Worm (Caenorhabditis elegans) whole organism, L4 larva: ENCODE measurements around the gene nhx-9.

Source experiments
- F37D6.2 ChIP-seq: sonication (generic microtip); optimal IDR thresholded peaks from 2 replicates; lab custom pipeline; 2016; ENCODE audit warnings: mild to moderate bottlenecking, missing genetic modification characterization, missing compliant biosample characterization
- F49E8.2 ChIP-seq: sonication (generic microtip); optimal IDR thresholded peaks from 2 replicates; lab custom pipeline; 2016; ENCODE audit warnings: missing compliant biosample characterization, mild to moderate bottlenecking, missing genetic modification characterization, borderline replicate concordance
- T26A8.4 ChIP-seq: fragments of 200-800 bp; sonication (Bioruptor generic); IDR thresholded peaks from 2 replicates; pipeline ENCODE4 v1.3.6; 2022; ENCODE audit warnings: missing genetic modification characterization, missing compliant biosample characterization
- Y48G9A.11 ChIP-seq: fragments of 200-800 bp; sonication (Bioruptor generic); IDR thresholded peaks from 2 replicates; pipeline ENCODE4 v1.3.6; 2022; ENCODE audit warnings: missing genetic modification reagents, missing genetic modification characterization, missing compliant biosample characterization
- ZK337.2 ChIP-seq: fragments of 200-800 bp; sonication (Bioruptor generic); IDR thresholded peaks from 2 replicates; pipeline ENCODE4 v1.3.6; 2022; ENCODE audit warnings: missing genetic modification reagents, missing genetic modification characterization, missing compliant biosample characterization
- ZK546.5 ChIP-seq, 2 experiments: sonication (generic microtip); optimal IDR thresholded peaks; 2 replicates each; lab custom pipeline; 2017; ENCODE audit warnings: missing biosample characterization in 2 of 2, missing genetic modification characterization in 2 of 2
- aha-1 ChIP-seq: fragments of 150-350 bp; peaks from one replicate; lab custom pipeline; 2014; ENCODE audit warnings: missing biosample characterization, missing genetic modification characterization
- aly-2 ChIP-seq: sonication (generic microtip); optimal IDR thresholded peaks from 2 replicates; lab custom pipeline; 2018; ENCODE audit warnings: missing biosample characterization, missing genetic modification characterization
- ama-1 ChIP-seq: fragments of 150-350 bp; optimal IDR thresholded peaks from 2 replicates; lab custom pipeline; 2014; ENCODE audit warnings: inconsistent platforms, mixed read lengths
- arid-1 ChIP-seq: fragments of 200-800 bp; sonication (Bioruptor generic); conservative IDR thresholded peaks from 2 replicates; pipeline ENCODE4 v1.3.6; 2022; ENCODE audit warnings: missing genetic modification reagents, missing genetic modification characterization, missing compliant biosample characterization
- ceh-62 ChIP-seq: sonication (generic microtip); optimal IDR thresholded peaks from 2 replicates; lab custom pipeline; 2017; ENCODE audit warnings: missing biosample characterization, missing genetic modification characterization
- ceh-82 ChIP-seq: sonication (generic microtip); optimal IDR thresholded peaks from 2 replicates; lab custom pipeline; 2017; ENCODE audit warnings: missing biosample characterization, missing genetic modification characterization
- ces-1 ChIP-seq: fragments of 150-350 bp; sonication (generic microtip); optimal IDR thresholded peaks from 4 replicates; lab custom pipeline; 2014; ENCODE audit warnings: missing biosample characterization, missing genetic modification reagents, missing genetic modification characterization
- cey-2 ChIP-seq: sonication (generic microtip); optimal IDR thresholded peaks from 3 replicates; lab custom pipeline; 2017; ENCODE audit warnings: missing genetic modification characterization, mild to moderate bottlenecking, missing compliant biosample characterization, antibody characterized with exemption, borderline replicate concordance; ENCODE audit not compliant: insufficient read depth
- ctbp-1 ChIP-seq: fragments of 200-800 bp; sonication (Bioruptor generic); IDR thresholded peaks from 2 replicates; pipeline ENCODE4 v1.3.6; 2022; ENCODE audit warnings: missing genetic modification reagents, missing genetic modification characterization, missing compliant biosample characterization
- daf-16 ChIP-seq, 3 experiments: sonication (generic microtip); optimal IDR thresholded peaks; 2 replicates each; lab custom pipeline; 2016 to 2017; ENCODE audit warnings: missing genetic modification characterization in 3 of 3, missing genetic modification reagents in 3 of 3, mild to moderate bottlenecking in 2 of 3, missing compliant biosample characterization in 2 of 3, missing biosample characterization in 1 of 3, moderate library complexity in 1 of 3
- daf-8 ChIP-seq: fragments of 200-800 bp; sonication (Bioruptor generic); IDR thresholded peaks from 2 replicates; pipeline ENCODE4 v1.3.6; 2022; ENCODE audit warnings: missing genetic modification characterization, missing compliant biosample characterization
- dmd-9 ChIP-seq: fragments of 200-800 bp; sonication (Bioruptor generic); IDR thresholded peaks from 2 replicates; pipeline ENCODE4 v1.3.6; 2022; ENCODE audit warnings: missing genetic modification reagents, missing genetic modification characterization, missing compliant biosample characterization
- dpl-1 ChIP-seq: fragments of 150-350 bp; optimal IDR thresholded peaks from 2 replicates; lab custom pipeline; 2014; ENCODE audit warnings: missing biosample characterization, missing genetic modification reagents, missing genetic modification characterization
- duxl-1 ChIP-seq: sonication (generic microtip); optimal IDR thresholded peaks from 2 replicates; lab custom pipeline; 2016; ENCODE audit warnings: mild to moderate bottlenecking, missing genetic modification characterization, moderate library complexity, missing compliant biosample characterization; ENCODE audit not compliant: poor library complexity
- egl-43 ChIP-seq: fragments of 200-800 bp; sonication (Bioruptor generic); IDR thresholded peaks from 2 replicates; pipeline ENCODE4 v1.3.6; 2022; ENCODE audit warnings: missing genetic modification reagents, missing genetic modification characterization, missing compliant biosample characterization
- fkh-10 ChIP-seq: fragments of 150-350 bp; optimal IDR thresholded peaks from 2 replicates; lab custom pipeline; 2014; ENCODE audit warnings: missing biosample characterization, missing genetic modification reagents, missing genetic modification characterization
- lim-7 ChIP-seq: fragments of 200-800 bp; sonication (Bioruptor generic); IDR thresholded peaks from 2 replicates; pipeline ENCODE4 v1.3.6; 2022; ENCODE audit warnings: missing genetic modification characterization, missing compliant biosample characterization
- lin-1 ChIP-seq: fragments of 200-800 bp; sonication (Bioruptor generic); IDR thresholded peaks from 2 replicates; pipeline ENCODE4 v1.3.6; 2022; ENCODE audit warnings: missing genetic modification reagents, missing genetic modification characterization, missing compliant biosample characterization
- lin-39 ChIP-seq: fragments of 150-350 bp; optimal IDR thresholded peaks from 2 replicates; lab custom pipeline; 2014; ENCODE audit warnings: missing biosample characterization, missing genetic modification reagents, missing genetic modification characterization
- lsy-2 ChIP-seq, 2 experiments: fragments of 150-350 bp in 1 of 2; sonication (generic microtip) in 1 of 2; optimal IDR thresholded peaks; 2 replicates each; lab custom pipeline; 2014 to 2017; ENCODE audit warnings: missing biosample characterization in 2 of 2, missing genetic modification characterization in 2 of 2
- madf-5 ChIP-seq, 2 experiments: fragments of 200-800 bp; sonication (Bioruptor generic); IDR thresholded peaks; 2 replicates each; pipeline ENCODE4 v1.3.6; 2022; ENCODE audit warnings: missing compliant biosample characterization in 2 of 2, missing genetic modification characterization in 2 of 2
- mep-1 ChIP-seq: fragments of 150-350 bp; sonication (generic microtip); optimal IDR thresholded peaks from 3 replicates; lab custom pipeline; 2014; ENCODE audit warnings: missing biosample characterization, missing genetic modification characterization
- nhr-10 ChIP-seq: fragments of 150-350 bp; optimal IDR thresholded peaks from 2 replicates; lab custom pipeline; 2014; ENCODE audit warnings: missing biosample characterization, missing genetic modification characterization
- nhr-11 ChIP-seq: fragments of 150-350 bp; optimal IDR thresholded peaks from 2 replicates; lab custom pipeline; 2014; ENCODE audit warnings: missing biosample characterization, missing genetic modification characterization
- nhr-111 ChIP-seq: fragments of 200-800 bp; sonication (Bioruptor generic); optimal IDR thresholded peaks from 2 replicates; lab custom pipeline; 2018; ENCODE audit warnings: mild to moderate bottlenecking, missing genetic modification characterization, missing compliant biosample characterization
- nhr-28 ChIP-seq: fragments of 150-350 bp; optimal IDR thresholded peaks from 2 replicates; lab custom pipeline; 2014; ENCODE audit warnings: missing biosample characterization, missing genetic modification characterization
- nhr-41 ChIP-seq: fragments of 200-800 bp; sonication (Bioruptor generic); IDR thresholded peaks from 2 replicates; pipeline ENCODE4 v1.3.6; 2022; ENCODE audit warnings: missing genetic modification reagents, missing genetic modification characterization, missing compliant biosample characterization
- nhr-42 ChIP-seq: fragments of 200-800 bp; sonication (Bioruptor generic); IDR thresholded peaks from 2 replicates; pipeline ENCODE4 v1.3.6; 2022; ENCODE audit warnings: missing genetic modification characterization, missing compliant biosample characterization
- nhr-48 ChIP-seq: sonication (generic microtip); optimal IDR thresholded peaks from 2 replicates; lab custom pipeline; 2016; ENCODE audit warnings: mild to moderate bottlenecking, missing genetic modification characterization, missing compliant biosample characterization
- nhr-76 ChIP-seq: fragments of 150-350 bp; optimal IDR thresholded peaks from 2 replicates; lab custom pipeline; 2014; ENCODE audit warnings: missing biosample characterization, missing genetic modification characterization
- pha-4 ChIP-seq, 2 experiments: fragments of 150-350 bp in 1 of 2; fragments of 200-800 bp in 1 of 2; sonication (Bioruptor generic) in 1 of 2; IDR thresholded peaks in 1 of 2; optimal IDR thresholded peaks in 1 of 2; 2 replicates each; pipeline versions ENCODE4 v1.3.6 to Lab custom; 2014 to 2022; ENCODE audit warnings: missing genetic modification characterization in 2 of 2, missing genetic modification reagents in 2 of 2, missing biosample characterization in 1 of 2, missing compliant biosample characterization in 1 of 2
- php-3 ChIP-seq: fragments of 200-800 bp; sonication (Bioruptor generic); IDR thresholded peaks from 2 replicates; pipeline ENCODE4 v1.3.6; 2022; ENCODE audit warnings: missing genetic modification reagents, missing genetic modification characterization, missing compliant biosample characterization
- snpc-1.2 ChIP-seq: fragments of 200-800 bp; sonication (Bioruptor generic); IDR thresholded peaks from 2 replicates; pipeline ENCODE4 v1.3.6; 2022; ENCODE audit warnings: missing genetic modification reagents, missing genetic modification characterization, missing compliant biosample characterization
- snpc-4 ChIP-seq: fragments of 150-350 bp; optimal IDR thresholded peaks from 2 replicates; lab custom pipeline; 2014; ENCODE audit warnings: missing biosample characterization, missing genetic modification characterization
- spr-3 ChIP-seq: fragments of 200-800 bp; sonication (Bioruptor generic); optimal IDR thresholded peaks from 2 replicates; lab custom pipeline; 2018; ENCODE audit warnings: mild to moderate bottlenecking, missing genetic modification characterization, missing compliant biosample characterization
- tra-1 ChIP-seq: fragments of 200-800 bp; sonication (Bioruptor generic); IDR thresholded peaks from 2 replicates; pipeline ENCODE4 v1.3.6; 2022; ENCODE audit warnings: missing genetic modification reagents, missing genetic modification characterization, missing compliant biosample characterization
- unc-62 ChIP-seq, 3 experiments: fragments of 150-350 bp in 1 of 3; sonication (generic microtip); optimal IDR thresholded peaks in 2 of 3; peaks in 1 of 3; 1 replicate in 1 of 3; 2 replicates in 2 of 3; lab custom pipeline; 2014 to 2017; ENCODE audit warnings: missing biosample characterization in 3 of 3, missing genetic modification characterization in 3 of 3, missing genetic modification reagents in 3 of 3, missing genotype in 1 of 3
- vab-7 ChIP-seq: fragments of 200-800 bp; sonication (Bioruptor generic); IDR thresholded peaks from 2 replicates; pipeline ENCODE4 v1.3.6; 2022; ENCODE audit warnings: missing genetic modification reagents, missing genetic modification characterization, missing compliant biosample characterization
- zag-1 ChIP-seq: fragments of 150-350 bp; optimal IDR thresholded peaks from 2 replicates; lab custom pipeline; 2014; ENCODE audit warnings: missing biosample characterization, missing genetic modification characterization
- zfp-2 ChIP-seq: sonication (generic microtip); optimal IDR thresholded peaks from 2 replicates; lab custom pipeline; 2016; ENCODE audit warnings: mild to moderate bottlenecking, missing genetic modification characterization, missing compliant biosample characterization
- zfp-3 ChIP-seq: fragments of 200-800 bp; sonication (Bioruptor generic); conservative IDR thresholded peaks from 2 replicates; pipeline ENCODE4 v1.3.6; 2022; ENCODE audit warnings: missing genetic modification reagents, missing genetic modification characterization, missing compliant biosample characterization
- zip-2 ChIP-seq: fragments of 150-350 bp; optimal IDR thresholded peaks from 2 replicates; lab custom pipeline; 2014; ENCODE audit warnings: missing biosample characterization, missing genetic modification characterization
- ztf-11 ChIP-seq: fragments of 150-350 bp; optimal IDR thresholded peaks from 2 replicates; lab custom pipeline; 2014; ENCODE audit warnings: missing biosample characterization, missing genetic modification characterization

Gene nhx-9

DNA sequence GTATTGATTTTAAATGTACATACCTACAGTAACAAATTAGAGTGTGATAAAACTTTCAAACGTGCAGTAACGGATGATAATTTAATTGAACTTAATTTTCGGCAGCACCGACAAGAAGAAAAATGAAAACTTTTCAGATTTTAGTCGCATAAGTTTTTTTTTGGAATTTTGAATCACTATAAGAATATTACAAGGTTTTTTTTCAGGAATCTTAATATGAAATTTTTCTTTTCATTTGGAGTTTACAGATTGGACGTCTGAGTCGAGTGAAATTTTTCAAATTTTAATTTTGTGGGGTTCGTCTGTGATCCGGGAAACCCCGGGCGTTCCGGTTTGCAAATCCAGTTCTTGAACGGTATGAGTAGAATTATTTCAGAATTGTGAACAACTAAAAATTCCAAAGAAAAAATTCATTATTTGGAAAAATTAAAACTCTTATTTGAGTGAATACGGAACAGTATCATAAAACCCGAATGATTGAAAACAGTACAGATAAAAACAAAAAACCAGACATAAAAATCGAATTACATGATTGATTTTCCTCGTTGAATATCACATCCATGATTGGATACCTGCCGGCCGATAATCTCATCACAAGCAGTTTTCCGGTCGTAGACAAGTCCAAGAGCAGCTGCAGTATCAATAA, 17.3 kb upstream of the nhx-9 start:
- TF ChIP-seq nhr-10 (tag; lab: Kevin White, UChicago) (peak; percentile 20), F37D6.2 (tag; lab: Kevin White, UChicago) (no peak), zfp-2 (no peak), nhr-76 (tag; lab: Kevin White, UChicago) (no peak), F49E8.2 (tag; lab: Kevin White, UChicago) (no peak), zip-2 (tag; lab: Kevin White, UChicago) (no peak), nhr-11 (tag; lab: Kevin White, UChicago) (no peak), zfp-3 (GFP tag; lab: Robert Waterston, UW) (peak; percentile 99), fkh-10 (GFP tag; lab: Kevin White, UChicago) (no peak), Y48G9A.11 (GFP tag; lab: Robert Waterston, UW) (no peak), cey-2 (tag; lab: Kevin White, UChicago) (no peak), dpl-1 (GFP tag; lab: Kevin White, UChicago) (no peak), dmd-9 (GFP tag; lab: Robert Waterston, UW) (no peak), tra-1 (GFP tag; lab: Robert Waterston, UW) (no peak), ces-1 (GFP tag; lab: Kevin White, UChicago) (no peak), ceh-62 (tag; lab: Kevin White, UChicago) (no peak), lim-7 (no peak), arid-1 (GFP tag; lab: Robert Waterston, UW) (0 out of 2 replicates have a peak, but pooled peaks have one; percentile 25), zag-1 (no peak), aha-1 (tag; lab: Kevin White, UChicago) (no peak), nhr-48 (tag; lab: Kevin White, UChicago) (no peak), spr-3 (GFP tag; lab: Kevin White, UChicago) (no peak), aly-2 (tag; lab: Kevin White, UChicago) (no peak), lin-1 (peak; percentile 35; the same call in 1 of the 2 replicates), pha-4 (GFP tag; IDR thresholded peaks at IDR 0.05; lab: Robert Waterston, UW) (0 out of 2 replicates have a peak, but pooled peaks have one; percentile 68), pha-4 (tag; optimal IDR thresholded peaks at IDR 0.05; lab: Kevin White, UChicago) (no peak), ZK337.2 (GFP tag; lab: Robert Waterston, UW) (no peak), ZK546.5 (tag; optimal IDR thresholded peaks at IDR 0.05; lab: Kevin White, UChicago) (no peak), ceh-82 (tag; lab: Kevin White, UChicago) (no peak), daf-8 (GFP tag; lab: Robert Waterston, UW) (no peak), lin-39 (no peak), ctbp-1 (GFP tag; lab: Robert Waterston, UW) (no peak), ztf-11 (tag; lab: Kevin White, UChicago) (no peak), nhr-111 (GFP tag; lab: Kevin White, UChicago) (no peak), ama-1 (lab: Kevin White, UChicago) (no peak), daf-16 (GFP tag; optimal IDR thresholded peaks at IDR 0.05; lab: Kevin White, UChicago) (no peak), daf-16 (tag; optimal IDR thresholded peaks at IDR 0.05; lab: Kevin White, UChicago) (peak; percentile 42), php-3 (GFP tag; lab: Robert Waterston, UW) (peak; percentile 53), unc-62 (GFP tag; optimal IDR thresholded peaks at IDR 0.05 in 1 of 2; lab: Kevin White, UChicago) (no peak), unc-62 (tag; optimal IDR thresholded peaks at IDR 0.05; lab: Kevin White, UChicago) (no peak), snpc-4 (tag; lab: Kevin White, UChicago) (no peak), snpc-1.2 (GFP tag; lab: Robert Waterston, UW) (0 out of 2 replicates have a peak, but pooled peaks have one; percentile 17), duxl-1 (tag; lab: Kevin White, UChicago) (no peak), mep-1 (tag; lab: Kevin White, UChicago) (peak; percentile 42), T26A8.4 (GFP tag; lab: Robert Waterston, UW) (peak; percentile 81), nhr-28 (tag; lab: Kevin White, UChicago) (no peak), nhr-42 (GFP tag; lab: Robert Waterston, UW) (0 out of 2 replicates have a peak, but pooled peaks have one; percentile 6), nhr-41 (no peak), lsy-2 (tag; optimal IDR thresholded peaks at IDR 0.05; lab: Kevin White, UChicago) (peak in 1 of 2 experiments; percentile 27), madf-5 (GFP tag; IDR thresholded peaks at IDR 0.05; lab: Robert Waterston, UW) (0 out of 4 replicates have a peak, but pooled peaks of 1 of the 2 experiments have one; percentile 19), vab-7 (GFP tag; lab: Robert Waterston, UW) (no peak), egl-43 (GFP tag; lab: Robert Waterston, UW) (no peak)
